Fruit fly (Drosophila melanogaster) whole organism, embryonic: Measurements from ENCODE around the gene CG11679.

Source experiments
- CG11085 ChIP-seq: fragments of 200-800 bp; sonication (Bioruptor generic); IDR thresholded peaks from 2 replicates; pipeline ENCODE4 v1.3.6; 2022; ENCODE audit warnings: missing biosample characterization, missing genetic modification characterization
- CG12071 ChIP-seq: fragments of 200-800 bp; sonication (Bioruptor generic); optimal IDR thresholded peaks from 3 replicates; lab custom pipeline; 2018; ENCODE audit warnings: missing biosample characterization, mild to moderate bottlenecking, missing genetic modification characterization
- CG12299 ChIP-seq: fragments of 200-800 bp; sonication (Bioruptor generic); optimal IDR thresholded peaks from 2 replicates; lab custom pipeline; 2018; ENCODE audit warnings: missing biosample characterization, mild to moderate bottlenecking, missing genetic modification characterization
- CG12744 ChIP-seq: fragments of 200-800 bp; sonication (Bioruptor generic); optimal IDR thresholded peaks from 2 replicates; lab custom pipeline; 2016; ENCODE audit warnings: missing biosample characterization, missing genetic modification characterization
- CG12769 ChIP-seq: fragments of 200-800 bp; sonication (Bioruptor generic); optimal IDR thresholded peaks from 2 replicates; lab custom pipeline; 2019; ENCODE audit warnings: missing biosample characterization, mild to moderate bottlenecking, missing genetic modification characterization, moderate library complexity
- CG15011 ChIP-seq: fragments of 200-800 bp; sonication (Bioruptor generic); optimal IDR thresholded peaks from 3 replicates; lab custom pipeline; 2018; ENCODE audit warnings: missing biosample characterization, mild to moderate bottlenecking, missing genetic modification characterization
- CG1529 ChIP-seq: fragments of 200-800 bp; sonication (Bioruptor generic); optimal IDR thresholded peaks from 3 replicates; lab custom pipeline; 2018; ENCODE audit warnings: missing biosample characterization, missing genetic modification characterization
- CG16863 ChIP-seq: fragments of 200-800 bp; sonication (Bioruptor generic); optimal IDR thresholded peaks from 3 replicates; lab custom pipeline; 2016; ENCODE audit warnings: missing biosample characterization, missing genetic modification characterization
- CG17328 ChIP-seq: fragments of 200-800 bp; sonication (Bioruptor generic); IDR thresholded peaks from 2 replicates; pipeline ENCODE4 v1.3.6; 2022; ENCODE audit warnings: missing biosample characterization, missing genetic modification characterization
- CG17612 ChIP-seq: fragments of 200-800 bp; sonication (Bioruptor generic); IDR thresholded peaks from 2 replicates; pipeline ENCODE4 v1.3.6; 2022; ENCODE audit warnings: missing biosample characterization, missing genetic modification characterization
- CG18764 ChIP-seq: fragments of 200-800 bp; sonication (Bioruptor generic); optimal IDR thresholded peaks from 3 replicates; lab custom pipeline; 2016; ENCODE audit warnings: missing biosample characterization, missing genetic modification characterization
- CG2120 ChIP-seq: fragments of 200-800 bp; sonication (Bioruptor generic); optimal IDR thresholded peaks from 3 replicates; lab custom pipeline; 2016; ENCODE audit warnings: missing biosample characterization, missing genetic modification characterization
- CG31441 ChIP-seq: fragments of 200-800 bp; sonication (Bioruptor generic); IDR thresholded peaks from 2 replicates; pipeline ENCODE4 v1.3.6; 2022; ENCODE audit warnings: missing biosample characterization, missing genetic modification characterization
- CG3163 ChIP-seq: fragments of 200-800 bp; sonication (Bioruptor generic); optimal IDR thresholded peaks from 3 replicates; lab custom pipeline; 2016; ENCODE audit warnings: missing biosample characterization, missing genetic modification characterization
- CG34422 ChIP-seq: fragments of 200-800 bp; sonication (Bioruptor generic); IDR thresholded peaks from 3 replicates; pipeline ENCODE4 v1.3.6; 2022; ENCODE audit warnings: missing biosample characterization, missing genetic modification characterization
- CG43689 ChIP-seq: fragments of 200-800 bp; sonication (Bioruptor generic); IDR thresholded peaks from 2 replicates; pipeline ENCODE4 v1.3.6; 2022; ENCODE audit warnings: missing biosample characterization, missing genetic modification characterization
- CG4730 ChIP-seq: fragments of 200-800 bp; sonication (Bioruptor generic); IDR thresholded peaks from 2 replicates; pipeline ENCODE4 v1.3.6; 2022; ENCODE audit warnings: missing biosample characterization, missing genetic modification characterization
- CG9437 ChIP-seq: fragments of 200-800 bp; sonication (Bioruptor generic); optimal IDR thresholded peaks from 2 replicates; lab custom pipeline; 2018; ENCODE audit warnings: missing biosample characterization, mild to moderate bottlenecking, missing genetic modification characterization
- CHES-1-like ChIP-seq: fragments of 200-800 bp; sonication (Bioruptor generic); optimal IDR thresholded peaks from 2 replicates; lab custom pipeline; 2016; ENCODE audit warnings: missing biosample characterization, missing genetic modification characterization
- Dfd ChIP-seq, 2 experiments: fragments of >200 bp; optimal IDR thresholded peaks; 2 replicates each; lab custom pipeline; 2017; ENCODE audit warnings: missing biosample characterization in 2 of 2, missing genetic modification characterization in 2 of 2
- Elba2 ChIP-seq: fragments of 200-800 bp; sonication (Bioruptor generic); optimal IDR thresholded peaks from 3 replicates; lab custom pipeline; 2016; ENCODE audit warnings: missing biosample characterization, missing genetic modification characterization
- Ets97D ChIP-seq: fragments of 200-800 bp; sonication (Bioruptor generic); optimal IDR thresholded peaks from 3 replicates; lab custom pipeline; 2016; ENCODE audit warnings: missing biosample characterization, missing genetic modification characterization
- Fer1 ChIP-seq: fragments of 200-800 bp; sonication (Bioruptor generic); optimal IDR thresholded peaks from 2 replicates; lab custom pipeline; 2017; ENCODE audit warnings: missing biosample characterization, mild to moderate bottlenecking, missing genetic modification characterization
- Hr3 ChIP-seq: fragments of 200-800 bp; sonication (Bioruptor generic); optimal IDR thresholded peaks from 3 replicates; lab custom pipeline; 2016; ENCODE audit warnings: missing biosample characterization, missing genetic modification characterization
- Neu2 ChIP-seq: fragments of 200-800 bp; sonication (Bioruptor generic); optimal IDR thresholded peaks from 3 replicates; lab custom pipeline; 2016; ENCODE audit warnings: missing biosample characterization, missing genetic modification characterization, borderline replicate concordance
- PHDP ChIP-seq: fragments of 200-800 bp; sonication (Bioruptor generic); optimal IDR thresholded peaks from 3 replicates; lab custom pipeline; 2018; ENCODE audit warnings: missing biosample characterization, mild to moderate bottlenecking, missing genetic modification characterization, moderate library complexity
- Sox102F ChIP-seq: fragments of 200-800 bp; sonication (Bioruptor generic); optimal IDR thresholded peaks from 2 replicates; lab custom pipeline; 2018; ENCODE audit warnings: missing biosample characterization, mild to moderate bottlenecking, missing genetic modification characterization, moderate library complexity
- Sry-β ChIP-seq: fragments of 200-800 bp; sonication (Bioruptor generic); optimal IDR thresholded peaks from 2 replicates; lab custom pipeline; 2018; ENCODE audit warnings: missing biosample characterization, mild to moderate bottlenecking, missing genetic modification characterization, moderate library complexity
- Xbp1 ChIP-seq: fragments of 200-800 bp; sonication (Bioruptor generic); optimal IDR thresholded peaks from 3 replicates; lab custom pipeline; 2016; ENCODE audit warnings: missing biosample characterization, mild to moderate bottlenecking, missing genetic modification characterization
- crol ChIP-seq: fragments of 200-800 bp; sonication (Bioruptor generic); IDR thresholded peaks from 2 replicates; pipeline ENCODE4 v1.3.6; 2022; ENCODE audit warnings: missing biosample characterization, missing genetic modification characterization
- eve ChIP-seq, 2 experiments: fragments of >200 bp; optimal IDR thresholded peaks; 2 replicates each; lab custom pipeline; 2017; ENCODE audit warnings: missing biosample characterization in 2 of 2, missing genetic modification characterization in 2 of 2
- ewg ChIP-seq: fragments of 200-800 bp; sonication (Bioruptor generic); optimal IDR thresholded peaks from 3 replicates; lab custom pipeline; 2017; ENCODE audit warnings: mild to moderate bottlenecking, missing biosample characterization, missing genetic modification reagents, missing genetic modification characterization
- grau ChIP-seq: fragments of 200-800 bp; optimal IDR thresholded peaks from 3 replicates; lab custom pipeline; 2019; ENCODE audit warnings: missing biosample characterization, mild to moderate bottlenecking, missing genetic modification characterization, moderate library complexity
- ham ChIP-seq: fragments of 200-800 bp; sonication (Bioruptor generic); IDR thresholded peaks from 2 replicates; pipeline ENCODE4 v1.3.6; 2022; ENCODE audit warnings: missing biosample characterization, missing genetic modification characterization
- hbn ChIP-seq: fragments of 200-800 bp; sonication (Bioruptor generic); IDR thresholded peaks from 2 replicates; pipeline ENCODE4 v1.3.6; 2022; ENCODE audit warnings: missing biosample characterization, missing genetic modification characterization; ENCODE audit not compliant: partially characterized antibody
- hkb ChIP-seq, 2 experiments: fragments of 200-800 bp in 1 of 2; fragments of >200 bp in 1 of 2; sonication (Bioruptor generic) in 1 of 2; IDR thresholded peaks in 1 of 2; optimal IDR thresholded peaks in 1 of 2; 2 replicates each; pipeline versions ENCODE4 v1.3.6 to Lab custom; 2017 to 2022; ENCODE audit warnings: missing biosample characterization in 1 of 2, missing genetic modification characterization in 1 of 2
- jing ChIP-seq: fragments of 200-800 bp; sonication (Bioruptor generic); optimal IDR thresholded peaks from 2 replicates; lab custom pipeline; 2018; ENCODE audit warnings: missing biosample characterization, mild to moderate bottlenecking, missing genetic modification characterization
- lola ChIP-seq, 3 experiments: fragments of >200 bp in 2 of 3; fragments of 200-800 bp in 1 of 3; sonication (Bioruptor generic) in 1 of 3; optimal IDR thresholded peaks; 2 replicates each; lab custom pipeline; 2017 to 2019; ENCODE audit warnings: missing biosample characterization in 3 of 3, missing genetic modification characterization in 3 of 3, mild to moderate bottlenecking in 1 of 3, moderate library complexity in 1 of 3
- luna ChIP-seq: fragments of 200-800 bp; sonication (Bioruptor generic); optimal IDR thresholded peaks from 2 replicates; lab custom pipeline; 2016; ENCODE audit warnings: missing biosample characterization, missing genetic modification characterization
- mam ChIP-seq: fragments of 200-800 bp; sonication (Bioruptor generic); optimal IDR thresholded peaks from 3 replicates; lab custom pipeline; 2016; ENCODE audit warnings: missing biosample characterization, missing genetic modification characterization
- mirr ChIP-seq: fragments of 200-800 bp; sonication (Bioruptor generic); optimal IDR thresholded peaks from 3 replicates; lab custom pipeline; 2018; ENCODE audit warnings: missing biosample characterization, mild to moderate bottlenecking, missing genetic modification characterization
- mld ChIP-seq: fragments of 200-800 bp; sonication (Bioruptor generic); IDR thresholded peaks from 3 replicates; pipeline ENCODE4 v1.3.6; 2022; ENCODE audit warnings: missing biosample characterization, missing genetic modification characterization; ENCODE audit not compliant: partially characterized antibody
- pnt ChIP-seq: fragments of 200-800 bp; sonication (Bioruptor generic); optimal IDR thresholded peaks from 3 replicates; lab custom pipeline; 2016; ENCODE audit warnings: missing biosample characterization, missing genetic modification characterization
- prd ChIP-seq, 3 experiments: fragments of >200 bp in 2 of 3; fragments of 200-800 bp in 1 of 3; sonication (Bioruptor generic) in 1 of 3; optimal IDR thresholded peaks in 2 of 3; IDR thresholded peaks in 1 of 3; 2 replicates in 2 of 3; 3 replicates in 1 of 3; pipeline versions ENCODE4 v1.3.6 to Lab custom; 2017 to 2022; ENCODE audit warnings: missing biosample characterization in 1 of 3, missing genetic modification characterization in 1 of 3
- ranshi ChIP-seq: fragments of 200-800 bp; sonication (Bioruptor generic); IDR thresholded peaks from 2 replicates; pipeline ENCODE4 v1.3.6; 2022; ENCODE audit warnings: missing biosample characterization, missing genetic modification characterization
- row ChIP-seq: fragments of 200-800 bp; sonication (Bioruptor generic); IDR thresholded peaks from 3 replicates; pipeline ENCODE4 v1.3.6; 2022; ENCODE audit warnings: missing biosample characterization, missing genetic modification characterization
- sqz ChIP-seq: fragments of 200-800 bp; sonication (Bioruptor generic); optimal IDR thresholded peaks from 3 replicates; lab custom pipeline; 2018; ENCODE audit warnings: missing biosample characterization, mild to moderate bottlenecking, missing genetic modification characterization
- sr ChIP-seq: fragments of 200-800 bp; sonication (Bioruptor generic); IDR thresholded peaks from 3 replicates; pipeline ENCODE4 v1.3.6; 2022; ENCODE audit warnings: missing biosample characterization, missing genetic modification characterization
- twi ChIP-seq: fragments of 200-800 bp; optimal IDR thresholded peaks from 2 replicates; lab custom pipeline; 2019; ENCODE audit warnings: missing biosample characterization, mild to moderate bottlenecking, missing genetic modification characterization, moderate library complexity
- yki ChIP-seq: fragments of >200 bp; optimal IDR thresholded peaks from 3 replicates; lab custom pipeline; 2018

Gene CG11679

DNA sequence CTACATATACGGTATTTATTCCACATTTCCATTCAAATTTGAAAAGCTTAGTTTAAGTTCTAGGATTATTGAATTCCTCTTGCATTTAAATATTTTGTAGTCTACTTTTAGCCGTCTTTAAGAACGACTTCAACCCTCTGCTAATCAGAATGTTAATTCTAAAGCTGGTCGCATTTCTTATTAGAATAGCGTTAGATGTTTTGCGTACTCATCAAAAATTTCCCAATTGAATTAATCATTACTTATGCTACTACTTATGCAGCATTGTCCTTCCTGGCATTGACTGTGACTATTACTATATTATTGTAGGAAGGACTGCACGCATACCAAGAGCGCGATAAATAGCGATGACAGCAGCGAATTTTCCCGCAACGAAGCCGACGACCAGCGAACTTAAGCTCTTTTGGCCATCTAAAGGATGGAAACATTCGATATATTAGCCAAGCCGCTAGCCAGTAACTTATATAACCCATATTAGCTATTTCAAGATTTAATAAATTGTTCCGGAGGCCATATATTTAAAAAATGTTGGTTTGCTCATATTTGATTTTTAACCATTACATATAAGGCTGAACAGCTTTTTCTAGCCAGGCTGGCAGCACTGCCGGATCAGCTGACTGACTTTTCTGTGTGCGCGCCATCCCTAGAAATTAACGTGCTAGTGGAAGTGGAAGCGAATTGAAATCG, 41.8 kb downstream of the CG11679 start, which contains the start of gene CG8128 (continued):
- no peak for TF ChIP-seq CG1529 (GFP tag; lab: Kevin White, UChicago)
- no peak for TF ChIP-seq CG34422 (GFP tag; lab: Robert Waterston, UW)
- peak; percentile 12 for TF ChIP-seq Ets97D (GFP tag; lab: Kevin White, UChicago)
- TF ChIP-seq hkb (optimal IDR thresholded peaks at IDR 0.05; lab: Kevin White, UChicago): peak; percentile 60
- TF ChIP-seq hkb (GFP tag; IDR thresholded peaks at IDR 0.05; lab: Robert Waterston, UW): no peak
- no peak for TF ChIP-seq sr (GFP tag; lab: Robert Waterston, UW)
- TF ChIP-seq CG17612 (GFP tag; lab: Robert Waterston, UW): no peak
- no peak for TF ChIP-seq ranshi
- no peak for TF ChIP-seq CG11085 (GFP tag; lab: Robert Waterston, UW)
- TF ChIP-seq Dfd (GFP tag; optimal IDR thresholded peaks at IDR 0.05; lab: Kevin White, UChicago): no peak
- TF ChIP-seq PHDP (tag; lab: Kevin White, UChicago): no peak
- TF ChIP-seq CG12071 (GFP tag; lab: Kevin White, UChicago): no peak
- TF ChIP-seq CG9437 (GFP tag; lab: Kevin White, UChicago): no peak
- no peak for TF ChIP-seq Elba2
- no peak for TF ChIP-seq jing (GFP tag; lab: Kevin White, UChicago)
- peak; percentile 13 for TF ChIP-seq mam (GFP tag; lab: Kevin White, UChicago)
- TF ChIP-seq sqz (GFP tag; lab: Kevin White, UChicago): no peak
- no peak for TF ChIP-seq Neu2 (GFP tag; lab: Kevin White, UChicago)
- no peak for TF ChIP-seq CG4730 (GFP tag; lab: Robert Waterston, UW)
- TF ChIP-seq Sry-β (GFP tag; lab: Kevin White, UChicago): peak; percentile 94
- no peak for TF ChIP-seq CG12744 (GFP tag; lab: Kevin White, UChicago)
- TF ChIP-seq hbn (GFP tag; lab: Robert Waterston, UW): no peak
- no peak for TF ChIP-seq CG12769 (tag; lab: Kevin White, UChicago)
- TF ChIP-seq Hr3 (GFP tag; lab: Kevin White, UChicago): no peak
- no peak for TF ChIP-seq CG15011 (GFP tag; lab: Kevin White, UChicago)
- no peak for TF ChIP-seq CG43689 (GFP tag; lab: Robert Waterston, UW)
- no peak for TF ChIP-seq mld (GFP tag; lab: Robert Waterston, UW)
- TF ChIP-seq yki (lab: Kevin White, UChicago): no peak
- TF ChIP-seq mirr (GFP tag; lab: Kevin White, UChicago): no peak
- TF ChIP-seq pnt (GFP tag; lab: Kevin White, UChicago): no peak
- peak; percentile 78 for TF ChIP-seq row (GFP tag; lab: Robert Waterston, UW)
- no peak for TF ChIP-seq prd (optimal IDR thresholded peaks at IDR 0.05; lab: Kevin White, UChicago)
- 0 out of 3 replicates have a peak, but pooled peaks have one; percentile 32 for TF ChIP-seq prd (GFP tag; IDR thresholded peaks at IDR 0.05; lab: Robert Waterston, UW)
- TF ChIP-seq CG2120 (GFP tag; lab: Kevin White, UChicago): peak; percentile 32
- TF ChIP-seq crol (GFP tag; lab: Robert Waterston, UW): no peak
- TF ChIP-seq eve (GFP tag; optimal IDR thresholded peaks at IDR 0.05; lab: Kevin White, UChicago): no peak
- TF ChIP-seq lola (GFP tag; optimal IDR thresholded peaks at IDR 0.05; lab: Kevin White, UChicago): no peak
- no peak for TF ChIP-seq grau (tag; lab: Kevin White, UChicago)
- TF ChIP-seq Xbp1 (GFP tag; lab: Kevin White, UChicago): no peak
- TF ChIP-seq CG16863 (GFP tag; lab: Kevin White, UChicago): no peak
- no peak for TF ChIP-seq Fer1 (GFP tag; lab: Kevin White, UChicago)
- no peak for TF ChIP-seq CG3163
- TF ChIP-seq Sox102F (GFP tag; lab: Kevin White, UChicago): no peak
- TF ChIP-seq ewg: peak; percentile 4
- no peak for TF ChIP-seq CG31441
- no peak for TF ChIP-seq CG12299 (tag; lab: Kevin White, UChicago)
- TF ChIP-seq CG18764: no peak
- no peak for TF ChIP-seq luna (GFP tag; lab: Kevin White, UChicago)
- no peak for TF ChIP-seq CG17328 (GFP tag; lab: Robert Waterston, UW)
- no peak for TF ChIP-seq twi (tag; lab: Kevin White, UChicago)
- no peak for TF ChIP-seq ham (GFP tag; lab: Robert Waterston, UW)
- no peak for TF ChIP-seq CHES-1-like (GFP tag; lab: Kevin White, UChicago)
